Fruit fly (Drosophila melanogaster) whole organism, embryonic: Measurements from ENCODE around the gene CG5618.
A peak's percentile ranks its signal among the peaks of the same experiment; 100 is the strongest.

Experiments
- Atf6 ChIP-seq: fragments of 200-800 bp; sonication (Bioruptor generic); IDR thresholded peaks from 2 replicates; pipeline ENCODE4 v1.3.6; 2022; ENCODE audit warnings: missing biosample characterization, missing genetic modification characterization
- B-H1 ChIP-seq: fragments of 200-800 bp; sonication (Bioruptor generic); IDR thresholded peaks from 3 replicates; pipeline ENCODE4 v1.3.6; 2022; ENCODE audit warnings: missing biosample characterization, missing genetic modification characterization
- CG1024 ChIP-seq: fragments of 200-800 bp; sonication (Bioruptor generic); IDR thresholded peaks from 2 replicates; pipeline ENCODE4 v1.3.6; 2022; ENCODE audit warnings: missing biosample characterization, missing genetic modification characterization
- CG10431 ChIP-seq: fragments of 200-800 bp; sonication (Bioruptor generic); optimal IDR thresholded peaks from 3 replicates; lab custom pipeline; 2018; ENCODE audit warnings: missing biosample characterization, mild to moderate bottlenecking, missing genetic modification characterization
- CG11560 ChIP-seq: fragments of 200-800 bp; sonication (Bioruptor generic); IDR thresholded peaks from 3 replicates; pipeline ENCODE4 v1.3.6; 2022; ENCODE audit warnings: missing biosample characterization, missing genetic modification characterization
- CG11696 ChIP-seq: fragments of 200-800 bp; sonication (Bioruptor generic); IDR thresholded peaks from 2 replicates; pipeline ENCODE4 v1.3.6; 2022; ENCODE audit warnings: missing biosample characterization, missing genetic modification characterization
- CG11723 ChIP-seq: fragments of 200-800 bp; sonication (Bioruptor generic); optimal IDR thresholded peaks from 2 replicates; lab custom pipeline; 2017; ENCODE audit warnings: missing biosample characterization, mild to moderate bottlenecking, missing genetic modification characterization
- CG12219 ChIP-seq: fragments of 200-800 bp; sonication (Bioruptor generic); optimal IDR thresholded peaks from 3 replicates; lab custom pipeline; 2018; ENCODE audit warnings: missing biosample characterization, mild to moderate bottlenecking, missing genetic modification characterization
- CG13287 ChIP-seq: fragments of 200-800 bp; sonication (Bioruptor generic); IDR thresholded peaks from 2 replicates; pipeline ENCODE4 v1.3.6; 2022; ENCODE audit warnings: missing biosample characterization, missing genetic modification characterization; ENCODE audit not compliant: partially characterized antibody
- CG15011 ChIP-seq: fragments of 200-800 bp; sonication (Bioruptor generic); optimal IDR thresholded peaks from 3 replicates; lab custom pipeline; 2018; ENCODE audit warnings: missing biosample characterization, mild to moderate bottlenecking, missing genetic modification characterization
- CG15269 ChIP-seq: fragments of 200-800 bp; sonication (Bioruptor generic); optimal IDR thresholded peaks from 2 replicates; lab custom pipeline; 2018; ENCODE audit warnings: missing biosample characterization, mild to moderate bottlenecking, missing genetic modification characterization, moderate library complexity
- CG15514 ChIP-seq: fragments of 200-800 bp; sonication (Bioruptor generic); optimal IDR thresholded peaks from 3 replicates; lab custom pipeline; 2017; ENCODE audit warnings: missing biosample characterization, missing genetic modification characterization, mild to moderate bottlenecking, moderate library complexity, missing genetic modification reagents
- CG16815 ChIP-seq: fragments of 200-800 bp; sonication (Bioruptor generic); optimal IDR thresholded peaks from 3 replicates; lab custom pipeline; 2017; ENCODE audit warnings: missing biosample characterization, mild to moderate bottlenecking, missing genetic modification characterization
- CG17912 ChIP-seq: fragments of 200-800 bp; sonication (Bioruptor generic); optimal IDR thresholded peaks from 2 replicates; lab custom pipeline; 2018; ENCODE audit warnings: missing biosample characterization, mild to moderate bottlenecking, missing genetic modification characterization
- CG2889 ChIP-seq: fragments of 200-800 bp; sonication (Bioruptor generic); IDR thresholded peaks from 3 replicates; pipeline ENCODE4 v1.3.6; 2022; ENCODE audit warnings: missing biosample characterization, missing genetic modification characterization
- CG31224 ChIP-seq: fragments of 200-800 bp; sonication (Bioruptor generic); IDR thresholded peaks from 2 replicates; pipeline ENCODE4 v1.3.6; 2022; ENCODE audit warnings: missing biosample characterization, missing genetic modification characterization
- CG31365 ChIP-seq: fragments of 200-800 bp; sonication (Bioruptor generic); optimal IDR thresholded peaks from 2 replicates; lab custom pipeline; 2018; ENCODE audit warnings: missing biosample characterization, mild to moderate bottlenecking, missing genetic modification characterization
- CG3281 ChIP-seq: fragments of 200-800 bp; sonication (Bioruptor generic); optimal IDR thresholded peaks from 3 replicates; lab custom pipeline; 2017; ENCODE audit warnings: missing biosample characterization, mild to moderate bottlenecking, missing genetic modification characterization
- CG3995 ChIP-seq: fragments of 200-800 bp; sonication (Bioruptor generic); optimal IDR thresholded peaks from 3 replicates; lab custom pipeline; 2016; ENCODE audit warnings: missing biosample characterization, missing genetic modification characterization
- CG43689 ChIP-seq: fragments of 200-800 bp; sonication (Bioruptor generic); IDR thresholded peaks from 2 replicates; pipeline ENCODE4 v1.3.6; 2022; ENCODE audit warnings: missing biosample characterization, missing genetic modification characterization
- CG4854 ChIP-seq: fragments of 200-800 bp; sonication (Bioruptor generic); optimal IDR thresholded peaks from 2 replicates; lab custom pipeline; 2016; ENCODE audit warnings: missing biosample characterization, missing genetic modification characterization, inconsistent platforms
- CG5953 ChIP-seq: fragments of 200-800 bp; sonication (Bioruptor generic); IDR thresholded peaks from 2 replicates; pipeline ENCODE4 v1.3.6; 2022; ENCODE audit warnings: missing biosample characterization, missing genetic modification characterization
- CG6272 ChIP-seq: fragments of 200-800 bp; sonication (Bioruptor generic); IDR thresholded peaks from 2 replicates; pipeline ENCODE4 v1.3.6; 2022; ENCODE audit warnings: missing biosample characterization, missing genetic modification characterization
- CG6765 ChIP-seq: fragments of 200-800 bp; sonication (Bioruptor generic); optimal IDR thresholded peaks from 3 replicates; lab custom pipeline; 2017; ENCODE audit warnings: missing biosample characterization, mild to moderate bottlenecking, missing genetic modification characterization
- CG7556 ChIP-seq: fragments of 200-800 bp; sonication (Bioruptor generic); optimal IDR thresholded peaks from 2 replicates; lab custom pipeline; 2017; ENCODE audit warnings: missing biosample characterization, mild to moderate bottlenecking, missing genetic modification characterization
- CG8478 ChIP-seq: fragments of >200 bp; optimal IDR thresholded peaks from 2 replicates; lab custom pipeline; 2018
- Dfd ChIP-seq, 2 experiments: fragments of >200 bp; optimal IDR thresholded peaks; 2 replicates each; lab custom pipeline; 2017; ENCODE audit warnings: missing biosample characterization in 2 of 2, missing genetic modification characterization in 2 of 2
- GATAe ChIP-seq: fragments of 200-800 bp; sonication (Bioruptor generic); conservative IDR thresholded peaks from 2 replicates; pipeline ENCODE4 v1.3.6; 2022; ENCODE audit warnings: missing biosample characterization, missing genetic modification characterization
- Gsc ChIP-seq: fragments of 200-800 bp; sonication (Bioruptor generic); IDR thresholded peaks from 2 replicates; pipeline ENCODE4 v1.3.6; 2022; ENCODE audit warnings: missing biosample characterization, missing genetic modification characterization
- H15 ChIP-seq: fragments of 200-800 bp; sonication (Bioruptor generic); IDR thresholded peaks from 3 replicates; pipeline ENCODE4 v1.3.6; 2022; ENCODE audit warnings: missing biosample characterization, missing genetic modification characterization
- HLH3B ChIP-seq: fragments of 200-800 bp; sonication (Bioruptor generic); IDR thresholded peaks from 2 replicates; pipeline ENCODE4 v1.3.6; 2022; ENCODE audit warnings: missing biosample characterization, missing genetic modification characterization
- Hey ChIP-seq: fragments of 200-800 bp; sonication (Bioruptor generic); optimal IDR thresholded peaks from 3 replicates; lab custom pipeline; 2018; ENCODE audit warnings: missing biosample characterization, mild to moderate bottlenecking, missing genetic modification characterization
- Hmr ChIP-seq: fragments of 200-800 bp; sonication (Bioruptor generic); optimal IDR thresholded peaks from 3 replicates; lab custom pipeline; 2017; ENCODE audit warnings: mild to moderate bottlenecking, missing biosample characterization, missing genetic modification reagents, missing genetic modification characterization
- Hsf ChIP-seq: fragments of 200-800 bp; sonication (Bioruptor generic); optimal IDR thresholded peaks from 3 replicates; lab custom pipeline; 2016; ENCODE audit warnings: missing biosample characterization, missing genetic modification characterization
- Mes4 ChIP-seq: fragments of 200-800 bp; sonication (Bioruptor generic); optimal IDR thresholded peaks from 2 replicates; lab custom pipeline; 2016; ENCODE audit warnings: missing biosample characterization, missing genetic modification characterization
- Mrtf ChIP-seq: fragments of 200-800 bp; sonication (Bioruptor generic); IDR thresholded peaks from 3 replicates; pipeline ENCODE4 v1.3.6; 2022; ENCODE audit warnings: missing biosample characterization, missing genetic modification characterization
- NFAT ChIP-seq: fragments of 200-800 bp; sonication (Bioruptor generic); IDR thresholded peaks from 2 replicates; pipeline ENCODE4 v1.3.6; 2022; ENCODE audit warnings: missing biosample characterization, missing genetic modification characterization
- NK7.1 ChIP-seq: fragments of 200-800 bp; sonication (Bioruptor generic); optimal IDR thresholded peaks from 3 replicates; lab custom pipeline; 2016; ENCODE audit warnings: missing biosample characterization, missing genetic modification characterization
- Nf-YA ChIP-seq: fragments of 200-800 bp; sonication (Bioruptor generic); IDR thresholded peaks from 2 replicates; pipeline ENCODE4 v1.3.6; 2022; ENCODE audit warnings: missing biosample characterization, missing genetic modification characterization
- Pdp1 ChIP-seq, 2 experiments: fragments of 200-800 bp; sonication (Bioruptor generic); optimal IDR thresholded peaks; 3 replicates each; lab custom pipeline; 2016; ENCODE audit warnings: missing biosample characterization in 2 of 2, missing genetic modification characterization in 2 of 2, mild to moderate bottlenecking in 1 of 2, moderate library complexity in 1 of 2
- Rfx ChIP-seq: fragments of 200-800 bp; sonication (Bioruptor generic); IDR thresholded peaks from 2 replicates; pipeline ENCODE4 v1.3.6; 2022; ENCODE audit warnings: missing biosample characterization, missing genetic modification characterization
- Trl ChIP-seq, 3 experiments: fragments of >200 bp in 2 of 3; fragments of 200-800 bp in 1 of 3; sonication (Bioruptor generic) in 1 of 3; optimal IDR thresholded peaks; 2 replicates in 1 of 3; 3 replicates in 2 of 3; lab custom pipeline; 2016 to 2017; ENCODE audit warnings: missing biosample characterization in 1 of 3, missing genetic modification characterization in 1 of 3
- Vsx1 ChIP-seq: fragments of 200-800 bp; sonication (Bioruptor generic); optimal IDR thresholded peaks from 2 replicates; lab custom pipeline; 2017; ENCODE audit warnings: missing biosample characterization, mild to moderate bottlenecking, missing genetic modification characterization, missing genetic modification reagents
- Xrp1 ChIP-seq: fragments of 200-800 bp; sonication (Bioruptor generic); IDR thresholded peaks from 2 replicates; pipeline ENCODE4 v1.3.6; 2022; ENCODE audit warnings: missing biosample characterization, missing genetic modification characterization
- br ChIP-seq: fragments of >200 bp; optimal IDR thresholded peaks from 2 replicates; lab custom pipeline; 2017
- gce ChIP-seq: fragments of 200-800 bp; sonication (Bioruptor generic); IDR thresholded peaks from 3 replicates; pipeline ENCODE4 v1.3.6; 2022; ENCODE audit warnings: missing biosample characterization, missing genetic modification characterization
- h ChIP-seq: fragments of >200 bp; optimal IDR thresholded peaks from 2 replicates; lab custom pipeline; 2017
- org-1 ChIP-seq: fragments of 200-800 bp; sonication (Bioruptor generic); optimal IDR thresholded peaks from 2 replicates; lab custom pipeline; 2017; ENCODE audit warnings: missing biosample characterization, missing genetic modification characterization
- pan ChIP-seq, 4 experiments: fragments of >200 bp in 3 of 4; fragments of 200-800 bp in 1 of 4; sonication (Bioruptor generic) in 1 of 4; optimal IDR thresholded peaks in 3 of 4; IDR thresholded peaks in 1 of 4; 2 replicates each; pipeline versions ENCODE4 v1.3.6 to Lab custom; 2017 to 2022; ENCODE audit warnings: missing biosample characterization in 2 of 4, missing genetic modification characterization in 2 of 4, mixed read lengths in 1 of 4
- unc-4 ChIP-seq: fragments of 200-800 bp; sonication (Bioruptor generic); IDR thresholded peaks from 2 replicates; pipeline ENCODE4 v1.3.6; 2022; ENCODE audit warnings: missing biosample characterization, missing genetic modification characterization; ENCODE audit not compliant: partially characterized antibody
- unpg ChIP-seq: fragments of 200-800 bp; sonication (Bioruptor generic); optimal IDR thresholded peaks from 3 replicates; lab custom pipeline; 2018; ENCODE audit warnings: missing biosample characterization, mild to moderate bottlenecking, missing genetic modification characterization, moderate library complexity
- vfl ChIP-seq: fragments of 200-800 bp; sonication (Bioruptor generic); optimal IDR thresholded peaks from 2 replicates; lab custom pipeline; 2016; ENCODE audit warnings: missing biosample characterization, missing genetic modification characterization

CG5618 gene

DNA sequence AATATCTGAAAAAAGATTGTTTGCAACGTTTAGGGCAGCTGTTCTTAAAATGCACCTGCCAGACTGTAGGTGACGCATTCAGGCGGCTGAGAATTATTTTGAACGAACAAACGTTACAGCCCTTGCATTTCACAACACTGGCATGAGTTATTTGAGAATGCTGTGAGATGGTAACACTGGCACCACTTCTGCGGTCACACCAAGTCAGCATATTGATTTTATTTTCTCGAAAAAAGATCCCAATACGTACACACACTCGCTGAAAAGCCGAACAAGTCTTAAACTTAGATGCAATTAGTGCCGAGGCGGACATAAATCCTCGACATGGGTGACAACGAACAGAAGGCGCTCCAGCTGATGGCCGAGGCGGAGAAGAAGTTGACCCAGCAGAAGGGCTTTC, 39.8 kb upstream of the CG5618 start, which contains the start of gene alphaSnap (continued):
- TF ChIP-seq HLH3B (GFP tag; lab: Robert Waterston, UW) = 0 out of 2 replicates have a peak, but pooled peaks have one; percentile 21
- no peak for TF ChIP-seq CG11696 (GFP tag; lab: Robert Waterston, UW)
- TF ChIP-seq CG31224 (GFP tag; lab: Robert Waterston, UW) = no peak
- TF ChIP-seq CG1024 = no peak
- no peak for TF ChIP-seq CG11560
- no peak for TF ChIP-seq Hey (tag; lab: Kevin White, UChicago)
- peak; percentile 34; the same call in 1 of the 2 replicates for TF ChIP-seq Xrp1 (GFP tag; lab: Robert Waterston, UW)
- no peak for TF ChIP-seq CG4854
- TF ChIP-seq CG11723 = no peak
- TF ChIP-seq pan (optimal IDR thresholded peaks at IDR 0.05; lab: Kevin White, UChicago) = no peak
- TF ChIP-seq pan (GFP tag; optimal IDR thresholded peaks at IDR 0.05 in 1 of 2, IDR thresholded peaks at IDR 0.05 in 1 of 2) = no peak
- TF ChIP-seq CG15011 = no peak
- TF ChIP-seq CG13287 = peak; percentile 37; the same call in 1 of the 2 replicates
- TF ChIP-seq CG12219 (GFP tag; lab: Kevin White, UChicago) = no peak
- no peak for TF ChIP-seq Mrtf (GFP tag; lab: Robert Waterston, UW)
- TF ChIP-seq Dfd (GFP tag; optimal IDR thresholded peaks at IDR 0.05; lab: Kevin White, UChicago) = no peak
- TF ChIP-seq Gsc (GFP tag; lab: Robert Waterston, UW) = no peak
- TF ChIP-seq Hsf (GFP tag; lab: Kevin White, UChicago) = peak; percentile 51
- TF ChIP-seq Mes4 (GFP tag; lab: Kevin White, UChicago) = no peak
- TF ChIP-seq CG6272 (GFP tag; lab: Robert Waterston, UW) = no peak
- TF ChIP-seq CG16815 (GFP tag; lab: Kevin White, UChicago) = no peak
- TF ChIP-seq br (lab: Kevin White, UChicago) = no peak
- peak in 1 of 2 experiments; percentile 55 for TF ChIP-seq Pdp1 (GFP tag; optimal IDR thresholded peaks at IDR 0.05; lab: Kevin White, UChicago)
- TF ChIP-seq CG15514 (GFP tag; lab: Kevin White, UChicago) = peak; percentile 74
- no peak for TF ChIP-seq CG6765 (GFP tag; lab: Kevin White, UChicago)
- no peak for TF ChIP-seq CG3281 (GFP tag; lab: Kevin White, UChicago)
- TF ChIP-seq Atf6 = peak; percentile 11; the same call in 1 of the 2 replicates
- TF ChIP-seq CG8478 (lab: Kevin White, UChicago) = no peak
- no peak for TF ChIP-seq CG17912
- TF ChIP-seq gce (GFP tag; lab: Robert Waterston, UW) = no peak
- no peak for TF ChIP-seq CG7556 (GFP tag; lab: Kevin White, UChicago)
- TF ChIP-seq CG15269 (tag; lab: Kevin White, UChicago) = no peak
- TF ChIP-seq NFAT = no peak
- no peak for TF ChIP-seq Vsx1 (GFP tag; lab: Kevin White, UChicago)
- no peak for TF ChIP-seq CG5953 (GFP tag; lab: Robert Waterston, UW)
- no peak for TF ChIP-seq GATAe
- TF ChIP-seq CG31365 (tag; lab: Kevin White, UChicago) = no peak
- no peak for TF ChIP-seq CG2889 (GFP tag; lab: Robert Waterston, UW)
- TF ChIP-seq CG3995 (GFP tag; lab: Kevin White, UChicago) = peak; percentile 32
- TF ChIP-seq unc-4 (GFP tag; lab: Robert Waterston, UW) = 0 out of 2 replicates have a peak, but pooled peaks have one; percentile 40
- no peak for TF ChIP-seq B-H1 (GFP tag; lab: Robert Waterston, UW)
- TF ChIP-seq Nf-YA (GFP tag; lab: Robert Waterston, UW) = no peak
- TF ChIP-seq NK7.1 (GFP tag; lab: Kevin White, UChicago) = no peak
- TF ChIP-seq Rfx (GFP tag; lab: Robert Waterston, UW) = peak; percentile 61
- TF ChIP-seq CG43689 (GFP tag; lab: Robert Waterston, UW) = no peak
- TF ChIP-seq H15 (GFP tag; lab: Robert Waterston, UW) = 0 out of 3 replicates have a peak, but pooled peaks have one; percentile 30
- no peak for TF ChIP-seq CG10431 (GFP tag; lab: Kevin White, UChicago)
- peak; percentile 57 for TF ChIP-seq Hmr (GFP tag; lab: Kevin White, UChicago)
- TF ChIP-seq Trl (optimal IDR thresholded peaks at IDR 0.05; lab: Kevin White, UChicago) = no peak
- TF ChIP-seq Trl (GFP tag; optimal IDR thresholded peaks at IDR 0.05; lab: Kevin White, UChicago) = peak; percentile 36
- no peak for TF ChIP-seq unpg (GFP tag; lab: Kevin White, UChicago)
- no peak for TF ChIP-seq h (lab: Kevin White, UChicago)
- no peak for TF ChIP-seq org-1 (GFP tag; lab: Kevin White, UChicago)
- no peak for TF ChIP-seq vfl (GFP tag; lab: Kevin White, UChicago)
